Fruit fly (Drosophila melanogaster) whole organism, embryonic: ENCODE results near the gene SrpRalpha.
A peak's percentile ranks its signal among the peaks of the same experiment; 100 is the strongest.

Experiments used
- Bdp1 ChIP-seq: fragments of 200-800 bp; sonication (Bioruptor generic); optimal IDR thresholded peaks from 3 replicates; lab custom pipeline; 2016; ENCODE audit warnings: missing biosample characterization, missing genetic modification characterization
- Bgb ChIP-seq: fragments of 200-800 bp; sonication (Bioruptor generic); IDR thresholded peaks from 2 replicates; pipeline ENCODE4 v1.3.6; 2022; ENCODE audit warnings: missing biosample characterization, missing genetic modification characterization; ENCODE audit not compliant: partially characterized antibody
- CG10462 ChIP-seq: fragments of 200-800 bp; sonication (Bioruptor generic); optimal IDR thresholded peaks from 2 replicates; lab custom pipeline; 2016; ENCODE audit warnings: missing biosample characterization, missing genetic modification characterization
- CG10979 ChIP-seq: fragments of 200-800 bp; sonication (Bioruptor generic); optimal IDR thresholded peaks from 2 replicates; lab custom pipeline; 2018; ENCODE audit warnings: missing biosample characterization, mild to moderate bottlenecking, missing genetic modification characterization, moderate library complexity
- CG12299 ChIP-seq: fragments of 200-800 bp; sonication (Bioruptor generic); optimal IDR thresholded peaks from 2 replicates; lab custom pipeline; 2018; ENCODE audit warnings: missing biosample characterization, mild to moderate bottlenecking, missing genetic modification characterization
- CG12769 ChIP-seq: fragments of 200-800 bp; sonication (Bioruptor generic); optimal IDR thresholded peaks from 2 replicates; lab custom pipeline; 2019; ENCODE audit warnings: missing biosample characterization, mild to moderate bottlenecking, missing genetic modification characterization, moderate library complexity
- CG15269 ChIP-seq: fragments of 200-800 bp; sonication (Bioruptor generic); optimal IDR thresholded peaks from 2 replicates; lab custom pipeline; 2018; ENCODE audit warnings: missing biosample characterization, mild to moderate bottlenecking, missing genetic modification characterization, moderate library complexity
- CG17361 ChIP-seq: fragments of 200-800 bp; sonication (Bioruptor generic); IDR thresholded peaks from 3 replicates; pipeline ENCODE4 v1.3.6; 2022; ENCODE audit warnings: missing biosample characterization, missing genetic modification characterization
- CG17385 ChIP-seq: fragments of 200-800 bp; sonication (Bioruptor generic); optimal IDR thresholded peaks from 3 replicates; lab custom pipeline; 2018; ENCODE audit warnings: missing biosample characterization, mild to moderate bottlenecking, missing genetic modification characterization
- CG18619 ChIP-seq: fragments of 200-800 bp; sonication (Bioruptor generic); optimal IDR thresholded peaks from 3 replicates; lab custom pipeline; 2017; ENCODE audit warnings: missing biosample characterization, mild to moderate bottlenecking, missing genetic modification characterization
- CG2678 ChIP-seq: fragments of 200-800 bp; sonication (Bioruptor generic); optimal IDR thresholded peaks from 3 replicates; lab custom pipeline; 2019; ENCODE audit warnings: missing biosample characterization, mild to moderate bottlenecking, missing genetic modification characterization, moderate library complexity
- CG34376 ChIP-seq: fragments of 200-800 bp; sonication (Bioruptor generic); optimal IDR thresholded peaks from 2 replicates; lab custom pipeline; 2018; ENCODE audit warnings: missing biosample characterization, mild to moderate bottlenecking, missing genetic modification characterization
- CG4404 ChIP-seq: fragments of 200-800 bp; sonication (Bioruptor generic); IDR thresholded peaks from 2 replicates; pipeline ENCODE4 v1.3.6; 2022; ENCODE audit warnings: missing biosample characterization, missing genetic modification characterization
- CG7963 ChIP-seq: fragments of 200-800 bp; sonication (Bioruptor generic); IDR thresholded peaks from 3 replicates; pipeline ENCODE4 v1.3.6; 2022; ENCODE audit warnings: missing biosample characterization, missing genetic modification characterization; ENCODE audit not compliant: partially characterized antibody
- CG9437 ChIP-seq: fragments of 200-800 bp; sonication (Bioruptor generic); optimal IDR thresholded peaks from 2 replicates; lab custom pipeline; 2018; ENCODE audit warnings: missing biosample characterization, mild to moderate bottlenecking, missing genetic modification characterization
- CG9609 ChIP-seq: fragments of 200-800 bp; sonication (Bioruptor generic); optimal IDR thresholded peaks from 3 replicates; lab custom pipeline; 2016; ENCODE audit warnings: missing biosample characterization, missing genetic modification characterization
- Camta ChIP-seq: fragments of 200-800 bp; sonication (Bioruptor generic); optimal IDR thresholded peaks from 2 replicates; lab custom pipeline; 2016; ENCODE audit warnings: missing biosample characterization, missing genetic modification characterization
- Fer1 ChIP-seq: fragments of 200-800 bp; sonication (Bioruptor generic); optimal IDR thresholded peaks from 2 replicates; lab custom pipeline; 2017; ENCODE audit warnings: missing biosample characterization, mild to moderate bottlenecking, missing genetic modification characterization
- Fer3 ChIP-seq: fragments of 200-800 bp; sonication (Bioruptor generic); optimal IDR thresholded peaks from 2 replicates; lab custom pipeline; 2018; ENCODE audit warnings: missing biosample characterization, mild to moderate bottlenecking, missing genetic modification characterization, moderate library complexity
- Hey ChIP-seq: fragments of 200-800 bp; sonication (Bioruptor generic); optimal IDR thresholded peaks from 3 replicates; lab custom pipeline; 2018; ENCODE audit warnings: missing biosample characterization, mild to moderate bottlenecking, missing genetic modification characterization
- Lim3 ChIP-seq: fragments of 200-800 bp; sonication (Bioruptor generic); IDR thresholded peaks from 2 replicates; pipeline ENCODE4 v1.3.6; 2022; ENCODE audit warnings: missing biosample characterization, missing genetic modification characterization
- Opbp ChIP-seq: fragments of 200-800 bp; sonication (Bioruptor generic); IDR thresholded peaks from 3 replicates; pipeline ENCODE4 v1.3.6; 2022; ENCODE audit warnings: missing biosample characterization, missing genetic modification characterization; ENCODE audit not compliant: partially characterized antibody
- Pdp1 ChIP-seq, 2 experiments: fragments of 200-800 bp; sonication (Bioruptor generic); optimal IDR thresholded peaks; 3 replicates each; lab custom pipeline; 2016; ENCODE audit warnings: missing biosample characterization in 2 of 2, missing genetic modification characterization in 2 of 2, mild to moderate bottlenecking in 1 of 2, moderate library complexity in 1 of 2
- Rx ChIP-seq: fragments of 200-800 bp; sonication (Bioruptor generic); IDR thresholded peaks from 2 replicates; pipeline ENCODE4 v1.3.6; 2022; ENCODE audit warnings: missing biosample characterization, missing genetic modification characterization
- Ssrp ChIP-seq: fragments of 200-800 bp; sonication (Bioruptor generic); optimal IDR thresholded peaks from 2 replicates; lab custom pipeline; 2018; ENCODE audit warnings: missing biosample characterization, mild to moderate bottlenecking, missing genetic modification characterization, moderate library complexity
- bbx ChIP-seq: fragments of 200-800 bp; sonication (Bioruptor generic); IDR thresholded peaks from 2 replicates; pipeline ENCODE4 v1.3.6; 2022; ENCODE audit warnings: missing biosample characterization, missing genetic modification characterization; ENCODE audit not compliant: partially characterized antibody
- cg ChIP-seq: fragments of 200-800 bp; sonication (Bioruptor generic); optimal IDR thresholded peaks from 3 replicates; lab custom pipeline; 2019; ENCODE audit warnings: missing biosample characterization, mild to moderate bottlenecking, missing genetic modification characterization, moderate library complexity
- chif ChIP-seq, 2 experiments: fragments of 200-800 bp; sonication (Bioruptor generic); optimal IDR thresholded peaks; 3 replicates each; lab custom pipeline; 2016; ENCODE audit warnings: missing biosample characterization in 2 of 2, missing genetic modification characterization in 2 of 2
- ci ChIP-seq: fragments of 200-800 bp; sonication (Bioruptor generic); IDR thresholded peaks from 3 replicates; pipeline ENCODE4 v1.3.6; 2022; ENCODE audit warnings: missing biosample characterization, missing genetic modification characterization
- crp ChIP-seq, 2 experiments: fragments of 200-800 bp; sonication (Bioruptor generic); optimal IDR thresholded peaks; 2 replicates in 1 of 2; 3 replicates in 1 of 2; lab custom pipeline; 2017; ENCODE audit warnings: missing biosample characterization in 2 of 2, missing genetic modification characterization in 2 of 2, mild to moderate bottlenecking in 1 of 2, moderate library complexity in 1 of 2
- esg ChIP-seq: fragments of 200-800 bp; sonication (Bioruptor generic); conservative IDR thresholded peaks from 2 replicates; pipeline ENCODE4 v1.3.6; 2022; ENCODE audit warnings: missing biosample characterization, missing genetic modification characterization
- fd102C ChIP-seq: fragments of 200-800 bp; sonication (Bioruptor generic); optimal IDR thresholded peaks from 2 replicates; lab custom pipeline; 2018; ENCODE audit warnings: missing biosample characterization, mild to moderate bottlenecking, missing genetic modification characterization, moderate library complexity
- gce ChIP-seq: fragments of 200-800 bp; sonication (Bioruptor generic); IDR thresholded peaks from 3 replicates; pipeline ENCODE4 v1.3.6; 2022; ENCODE audit warnings: missing biosample characterization, missing genetic modification characterization
- gcm2 ChIP-seq: fragments of 200-800 bp; sonication (Bioruptor generic); optimal IDR thresholded peaks from 2 replicates; lab custom pipeline; 2016; ENCODE audit warnings: missing biosample characterization, missing genetic modification characterization
- grau ChIP-seq: fragments of 200-800 bp; optimal IDR thresholded peaks from 3 replicates; lab custom pipeline; 2019; ENCODE audit warnings: missing biosample characterization, mild to moderate bottlenecking, missing genetic modification characterization, moderate library complexity
- her ChIP-seq: fragments of 200-800 bp; sonication (Bioruptor generic); optimal IDR thresholded peaks from 2 replicates; lab custom pipeline; 2016; ENCODE audit warnings: missing biosample characterization, missing genetic modification characterization
- jing ChIP-seq: fragments of 200-800 bp; sonication (Bioruptor generic); optimal IDR thresholded peaks from 2 replicates; lab custom pipeline; 2018; ENCODE audit warnings: missing biosample characterization, mild to moderate bottlenecking, missing genetic modification characterization
- knrl ChIP-seq: fragments of 200-800 bp; sonication (Bioruptor generic); IDR thresholded peaks from 3 replicates; pipeline ENCODE4 v1.3.6; 2022; ENCODE audit warnings: missing biosample characterization, missing genetic modification characterization; ENCODE audit not compliant: partially characterized antibody
- lov ChIP-seq, 2 experiments: fragments of 200-800 bp in 1 of 2; fragments of >200 bp in 1 of 2; sonication (Bioruptor generic) in 1 of 2; IDR thresholded peaks in 1 of 2; optimal IDR thresholded peaks in 1 of 2; 2 replicates in 1 of 2; 3 replicates in 1 of 2; pipeline versions ENCODE4 v1.3.6 to Lab custom; 2017 to 2022; ENCODE audit warnings: missing biosample characterization in 1 of 2, missing genetic modification characterization in 1 of 2
- nmo ChIP-seq: fragments of 200-800 bp; sonication (Bioruptor generic); optimal IDR thresholded peaks from 2 replicates; lab custom pipeline; 2018; ENCODE audit warnings: missing biosample characterization, mild to moderate bottlenecking, missing genetic modification characterization, moderate library complexity
- pan ChIP-seq, 4 experiments: fragments of >200 bp in 3 of 4; fragments of 200-800 bp in 1 of 4; sonication (Bioruptor generic) in 1 of 4; optimal IDR thresholded peaks in 3 of 4; IDR thresholded peaks in 1 of 4; 2 replicates each; pipeline versions ENCODE4 v1.3.6 to Lab custom; 2017 to 2022; ENCODE audit warnings: missing biosample characterization in 2 of 4, missing genetic modification characterization in 2 of 4, mixed read lengths in 1 of 4
- peb ChIP-seq: fragments of 200-800 bp; sonication (Bioruptor generic); IDR thresholded peaks from 2 replicates; pipeline ENCODE4 v1.3.6; 2022; ENCODE audit warnings: missing biosample characterization, missing genetic modification characterization
- pfk ChIP-seq: fragments of 200-800 bp; sonication (Bioruptor generic); optimal IDR thresholded peaks from 2 replicates; lab custom pipeline; 2018; ENCODE audit warnings: missing biosample characterization, mild to moderate bottlenecking, missing genetic modification characterization, moderate library complexity
- sd ChIP-seq: fragments of 200-800 bp; sonication (Bioruptor generic); optimal IDR thresholded peaks from 3 replicates; lab custom pipeline; 2018; ENCODE audit warnings: missing biosample characterization, mild to moderate bottlenecking, missing genetic modification characterization, moderate library complexity
- sisA ChIP-seq: fragments of 200-800 bp; sonication (Bioruptor generic); IDR thresholded peaks from 2 replicates; pipeline ENCODE4 v1.3.6; 2022; ENCODE audit warnings: missing biosample characterization, missing genetic modification characterization
- sna ChIP-seq: fragments of 200-800 bp; sonication (Bioruptor generic); IDR thresholded peaks from 2 replicates; pipeline ENCODE4 v1.3.6; 2022; ENCODE audit warnings: missing biosample characterization, missing genetic modification characterization; ENCODE audit not compliant: partially characterized antibody
- vvl ChIP-seq: fragments of 200-800 bp; sonication (Bioruptor generic); IDR thresholded peaks from 2 replicates; pipeline ENCODE4 v1.3.6; 2022; ENCODE audit warnings: missing biosample characterization, missing genetic modification characterization
- zen2 ChIP-seq: fragments of 200-800 bp; sonication (Bioruptor generic); IDR thresholded peaks from 3 replicates; pipeline ENCODE4 v1.3.6; 2022; ENCODE audit warnings: missing biosample characterization, missing genetic modification characterization; ENCODE audit not compliant: partially characterized antibody
- zfh1 ChIP-seq: fragments of 200-800 bp; sonication (Bioruptor generic); IDR thresholded peaks from 3 replicates; pipeline ENCODE4 v1.3.6; 2022; ENCODE audit warnings: missing biosample characterization, missing genetic modification characterization

Gene SrpRalpha

dm6 chrX:11090161-11090560 lies 38.7 kb downstream of the SrpRalpha start, which contains the start of gene CG2076 (continued):
- TF ChIP-seq jing (GFP tag; lab: Kevin White, UChicago) (no peak), CG4404 (GFP tag; lab: Robert Waterston, UW) (no peak), Lim3 (GFP tag; lab: Robert Waterston, UW) (no peak), Opbp (peak; percentile 82; the same call in 2 of the 3 replicates), Bgb (GFP tag; lab: Robert Waterston, UW) (peak; percentile 92), sisA (GFP tag; lab: Robert Waterston, UW) (no peak), CG15269 (tag; lab: Kevin White, UChicago) (no peak), crp (GFP tag; optimal IDR thresholded peaks at IDR 0.05; lab: Kevin White, UChicago) (no peak), gce (no peak), sna (GFP tag; lab: Robert Waterston, UW) (peak; percentile 93), bbx (peak; percentile 90), lov (optimal IDR thresholded peaks at IDR 0.05; lab: Kevin White, UChicago) (no peak), lov (GFP tag; IDR thresholded peaks at IDR 0.05; lab: Robert Waterston, UW) (no peak), CG10462 (no peak), grau (no peak), vvl (GFP tag; lab: Robert Waterston, UW) (0 out of 2 replicates have a peak, but pooled peaks have one; percentile 11), CG17385 (GFP tag; lab: Kevin White, UChicago) (no peak), Fer1 (GFP tag; lab: Kevin White, UChicago) (no peak), CG34376 (GFP tag; lab: Kevin White, UChicago) (no peak), CG18619 (GFP tag; lab: Kevin White, UChicago) (no peak), peb (no peak), Pdp1 (GFP tag; optimal IDR thresholded peaks at IDR 0.05; lab: Kevin White, UChicago) (peak in 1 of 2 experiments; percentile 36), pan (optimal IDR thresholded peaks at IDR 0.05; lab: Kevin White, UChicago) (no peak), pan (GFP tag; optimal IDR thresholded peaks at IDR 0.05 in 1 of 2, IDR thresholded peaks at IDR 0.05 in 1 of 2) (no peak), Rx (GFP tag; lab: Robert Waterston, UW) (no peak), zfh1 (GFP tag; lab: Robert Waterston, UW) (no peak), nmo (GFP tag; lab: Kevin White, UChicago) (peak; percentile 22), CG10979 (tag; lab: Kevin White, UChicago) (no peak), CG12769 (no peak), zen2 (peak; percentile 87; the same call in 2 of the 3 replicates), fd102C (no peak), Camta (GFP tag; lab: Kevin White, UChicago) (no peak), pfk (GFP tag; lab: Kevin White, UChicago) (no peak), gcm2 (GFP tag; lab: Kevin White, UChicago) (no peak), CG12299 (tag; lab: Kevin White, UChicago) (no peak), CG9609 (no peak), CG9437 (GFP tag; lab: Kevin White, UChicago) (no peak), Bdp1 (GFP tag; lab: Kevin White, UChicago) (no peak), ci (GFP tag; lab: Robert Waterston, UW) (no peak), CG7963 (GFP tag; lab: Robert Waterston, UW) (peak; percentile 94), knrl (GFP tag; lab: Robert Waterston, UW) (peak; percentile 89), Ssrp (tag; lab: Kevin White, UChicago) (no peak), chif (GFP tag; optimal IDR thresholded peaks at IDR 0.05; lab: Kevin White, UChicago) (no peak), cg (no peak), sd (no peak), esg (GFP tag; lab: Robert Waterston, UW) (no peak), CG17361 (GFP tag; lab: Robert Waterston, UW) (no peak), her (GFP tag; lab: Kevin White, UChicago) (no peak), CG2678 (tag; lab: Kevin White, UChicago) (no peak), Fer3 (no peak), Hey (tag; lab: Kevin White, UChicago) (no peak)
